Fruit fly (Drosophila melanogaster): ENCODE results near the gene Cyp4s3.

Cyp4s3 gene

DNA sequence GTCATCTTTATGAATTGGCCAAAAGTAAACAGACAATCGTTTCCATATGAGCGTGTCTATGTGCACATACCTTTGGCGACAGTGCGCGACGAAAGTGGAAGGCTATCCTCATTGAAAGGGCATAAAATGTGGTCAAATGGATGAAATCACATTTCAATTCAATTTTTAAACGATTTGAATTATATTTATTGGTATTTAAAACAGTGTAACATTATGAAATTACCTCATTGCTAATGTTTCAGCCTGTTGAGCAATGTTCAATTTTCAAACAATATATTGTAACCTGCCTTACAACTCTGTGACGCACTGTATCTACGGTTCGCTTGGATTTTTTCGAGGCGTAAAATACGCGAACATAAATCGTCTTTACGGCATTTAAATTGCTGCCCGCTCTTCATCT, 3.8 kb upstream of the Cyp4s3 start (continued):
- TF ChIP-seq nau (GFP tag; optimal IDR thresholded peaks at IDR 0.05) (no peak), Rfx (GFP tag; IDR thresholded peaks at IDR 0.05) (peak; percentile 77), BtbVII (GFP tag; optimal IDR thresholded peaks at IDR 0.05) (no peak), kni (GFP tag; optimal IDR thresholded peaks at IDR 0.05) (no peak), CG30403 (GFP tag; optimal IDR thresholded peaks at IDR 0.05) (peak; percentile 58), CG17385 (GFP tag; optimal IDR thresholded peaks at IDR 0.05) (peak; percentile 0), CG7556 (GFP tag; optimal IDR thresholded peaks at IDR 0.05) (peak; percentile 22), Deaf1 (tag; optimal IDR thresholded peaks at IDR 0.05) (peak; percentile 9), lov (optimal IDR thresholded peaks at IDR 0.05) (no peak), lov (GFP tag; IDR thresholded peaks at IDR 0.05) (no peak), insv (GFP tag; optimal IDR thresholded peaks at IDR 0.05) (no peak), CG7987 (GFP tag; optimal IDR thresholded peaks at IDR 0.05) (no peak), CG31441 (GFP tag; IDR thresholded peaks at IDR 0.05) (peak; percentile 43), CG17359 (tag; optimal IDR thresholded peaks at IDR 0.05) (no peak), HLH3B (GFP tag; IDR thresholded peaks at IDR 0.05) (no peak), Dp (GFP tag; optimal IDR thresholded peaks at IDR 0.05) (no peak), Antp (GFP tag; optimal IDR thresholded peaks at IDR 0.05) (no peak), Ptx1 (GFP tag; IDR thresholded peaks at IDR 0.05) (peak; percentile 44), Hmr (GFP tag; optimal IDR thresholded peaks at IDR 0.05) (peak; percentile 30), cato (GFP tag; optimal IDR thresholded peaks at IDR 0.05; ENCODE audit: borderline replicate concordance) (no peak), CG11723 (GFP tag; optimal IDR thresholded peaks at IDR 0.05) (no peak), CG2678 (tag; optimal IDR thresholded peaks at IDR 0.05) (peak; percentile 69), ERR (GFP tag; optimal IDR thresholded peaks at IDR 0.05) (no peak), CG10431 (GFP tag; optimal IDR thresholded peaks at IDR 0.05) (no peak), CG18619 (GFP tag; optimal IDR thresholded peaks at IDR 0.05) (peak; percentile 38), CG4707 (GFP tag; optimal IDR thresholded peaks at IDR 0.05) (no peak), shn (GFP tag; optimal IDR thresholded peaks at IDR 0.05) (no peak), Drgx (GFP tag; IDR thresholded peaks at IDR 0.05) (peak; percentile 32; the same call in 1 of the 2 replicates), ken (GFP tag; IDR thresholded peaks at IDR 0.05) (no peak), run (tag; optimal IDR thresholded peaks at IDR 0.05) (peak; percentile 18), Blimp-1 (GFP tag; optimal IDR thresholded peaks at IDR 0.05) (no peak), Doc2 (GFP tag; IDR thresholded peaks at IDR 0.05) (no peak), Dad (GFP tag; optimal IDR thresholded peaks at IDR 0.05) (no peak), CG17568 (GFP tag; optimal IDR thresholded peaks at IDR 0.05) (no peak), CG8290 (GFP tag; optimal IDR thresholded peaks at IDR 0.05) (no peak), CG8290 (tag; optimal IDR thresholded peaks at IDR 0.05) (peak in 1 of 2 experiments; percentile 75), odd (GFP tag; optimal IDR thresholded peaks at IDR 0.05) (no peak), CG1529 (GFP tag; optimal IDR thresholded peaks at IDR 0.05) (no peak), CoRest (tag; optimal IDR thresholded peaks at IDR 0.05) (peak; percentile 59), fd102C (GFP tag; optimal IDR thresholded peaks at IDR 0.05) (no peak), grau (tag; optimal IDR thresholded peaks at IDR 0.05) (peak; percentile 67), Trl (optimal IDR thresholded peaks at IDR 0.05) (no peak), Trl (GFP tag; optimal IDR thresholded peaks at IDR 0.05) (no peak), Dll (GFP tag; IDR thresholded peaks at IDR 0.05; ENCODE audit: partially characterized antibody) (no peak), tup (GFP tag; optimal IDR thresholded peaks at IDR 0.05) (no peak), CG13894 (tag; optimal IDR thresholded peaks at IDR 0.05) (no peak), CG30431 (GFP tag; optimal IDR thresholded peaks at IDR 0.05) (no peak), kah (GFP tag; optimal IDR thresholded peaks at IDR 0.05) (no peak), mirr (GFP tag; optimal IDR thresholded peaks at IDR 0.05) (no peak), CG2875 (GFP tag; optimal IDR thresholded peaks at IDR 0.05) (no peak), jigr1 (GFP tag; IDR thresholded peaks at IDR 0.05) (no peak), CG9797 (GFP tag; optimal IDR thresholded peaks at IDR 0.05) (no peak)

All from whole organism, embryonic.